Fruit fly (Drosophila melanogaster) whole organism, embryonic: ENCODE measurements around the gene CG14805.

ENCODE experiments used
- Ada2b ChIP-seq: fragments of 200-800 bp; sonication (Bioruptor generic); IDR thresholded peaks from 2 replicates; pipeline ENCODE4 v1.3.6; 2022; ENCODE audit warnings: missing biosample characterization, missing genetic modification characterization
- Bdp1 ChIP-seq: fragments of 200-800 bp; sonication (Bioruptor generic); optimal IDR thresholded peaks from 3 replicates; lab custom pipeline; 2016; ENCODE audit warnings: missing biosample characterization, missing genetic modification characterization
- CG10274 ChIP-seq: fragments of 200-800 bp; sonication (Bioruptor generic); optimal IDR thresholded peaks from 3 replicates; lab custom pipeline; 2017; ENCODE audit warnings: missing biosample characterization, mild to moderate bottlenecking, missing genetic modification characterization
- CG12219 ChIP-seq: fragments of 200-800 bp; sonication (Bioruptor generic); optimal IDR thresholded peaks from 3 replicates; lab custom pipeline; 2018; ENCODE audit warnings: missing biosample characterization, mild to moderate bottlenecking, missing genetic modification characterization
- CG12744 ChIP-seq: fragments of 200-800 bp; sonication (Bioruptor generic); optimal IDR thresholded peaks from 2 replicates; lab custom pipeline; 2016; ENCODE audit warnings: missing biosample characterization, missing genetic modification characterization
- CG13123 ChIP-seq: fragments of 200-800 bp; sonication (Bioruptor generic); optimal IDR thresholded peaks from 2 replicates; lab custom pipeline; 2016; ENCODE audit warnings: missing biosample characterization, missing genetic modification characterization
- CG13775 ChIP-seq: fragments of 200-800 bp; sonication (Bioruptor generic); optimal IDR thresholded peaks from 3 replicates; lab custom pipeline; 2017; ENCODE audit warnings: missing biosample characterization, mild to moderate bottlenecking, missing genetic modification characterization
- CG13894 ChIP-seq: fragments of 200-800 bp; sonication (Bioruptor generic); optimal IDR thresholded peaks from 3 replicates; lab custom pipeline; 2018; ENCODE audit warnings: missing biosample characterization, mild to moderate bottlenecking, missing genetic modification characterization, moderate library complexity
- CG14014 ChIP-seq: fragments of 200-800 bp; sonication (Bioruptor generic); IDR thresholded peaks from 2 replicates; pipeline ENCODE4 v1.3.6; 2022; ENCODE audit warnings: missing biosample characterization, missing genetic modification characterization
- CG14667 ChIP-seq: fragments of 200-800 bp; sonication (Bioruptor generic); IDR thresholded peaks from 2 replicates; pipeline ENCODE4 v1.3.6; 2022; ENCODE audit warnings: missing biosample characterization, missing genetic modification characterization
- CG15601 ChIP-seq: fragments of 200-800 bp; sonication (Bioruptor generic); optimal IDR thresholded peaks from 3 replicates; lab custom pipeline; 2019; ENCODE audit warnings: missing biosample characterization, mild to moderate bottlenecking, missing genetic modification characterization, moderate library complexity
- CG1603 ChIP-seq: fragments of 200-800 bp; sonication (Bioruptor generic); optimal IDR thresholded peaks from 2 replicates; lab custom pipeline; 2019; ENCODE audit warnings: missing biosample characterization, mild to moderate bottlenecking, missing genetic modification characterization, moderate library complexity
- CG16813 ChIP-seq: fragments of 200-800 bp; sonication (Bioruptor generic); IDR thresholded peaks from 3 replicates; pipeline ENCODE4 v1.3.6; 2022; ENCODE audit warnings: missing biosample characterization, missing genetic modification characterization; ENCODE audit not compliant: partially characterized antibody
- CG18476 ChIP-seq: fragments of 200-800 bp; sonication (Bioruptor generic); optimal IDR thresholded peaks from 2 replicates; lab custom pipeline; 2016; ENCODE audit warnings: missing biosample characterization, mild to moderate bottlenecking, missing genetic modification characterization
- CG31224 ChIP-seq: fragments of 200-800 bp; sonication (Bioruptor generic); IDR thresholded peaks from 2 replicates; pipeline ENCODE4 v1.3.6; 2022; ENCODE audit warnings: missing biosample characterization, missing genetic modification characterization
- CG31388 ChIP-seq: fragments of 200-800 bp; sonication (Bioruptor generic); optimal IDR thresholded peaks from 2 replicates; lab custom pipeline; 2016; ENCODE audit warnings: missing biosample characterization, missing genetic modification characterization
- CG4282 ChIP-seq: fragments of 200-800 bp; sonication (Bioruptor generic); optimal IDR thresholded peaks from 2 replicates; lab custom pipeline; 2016; ENCODE audit warnings: missing biosample characterization, missing genetic modification characterization
- CG4404 ChIP-seq: fragments of 200-800 bp; sonication (Bioruptor generic); IDR thresholded peaks from 2 replicates; pipeline ENCODE4 v1.3.6; 2022; ENCODE audit warnings: missing biosample characterization, missing genetic modification characterization
- CG4730 ChIP-seq: fragments of 200-800 bp; sonication (Bioruptor generic); IDR thresholded peaks from 2 replicates; pipeline ENCODE4 v1.3.6; 2022; ENCODE audit warnings: missing biosample characterization, missing genetic modification characterization
- CG6654 ChIP-seq: fragments of 200-800 bp; sonication (Bioruptor generic); optimal IDR thresholded peaks from 2 replicates; lab custom pipeline; 2017; ENCODE audit warnings: missing biosample characterization, mild to moderate bottlenecking, missing genetic modification characterization
- CG6854 ChIP-seq: fragments of 200-800 bp; sonication (Bioruptor generic); optimal IDR thresholded peaks from 3 replicates; lab custom pipeline; 2017; ENCODE audit warnings: missing biosample characterization, mild to moderate bottlenecking, missing genetic modification characterization
- CG7928 ChIP-seq: fragments of 200-800 bp; sonication (Bioruptor generic); optimal IDR thresholded peaks from 2 replicates; lab custom pipeline; 2017; ENCODE audit warnings: missing biosample characterization, mild to moderate bottlenecking, missing genetic modification characterization
- Dfd ChIP-seq, 2 experiments: fragments of >200 bp; optimal IDR thresholded peaks; 2 replicates each; lab custom pipeline; 2017; ENCODE audit warnings: missing biosample characterization in 2 of 2, missing genetic modification characterization in 2 of 2
- Dip3 ChIP-seq: fragments of 200-800 bp; sonication (Bioruptor generic); optimal IDR thresholded peaks from 3 replicates; lab custom pipeline; 2016; ENCODE audit warnings: missing biosample characterization, missing genetic modification characterization
- Drgx ChIP-seq: fragments of 200-800 bp; sonication (Bioruptor generic); IDR thresholded peaks from 2 replicates; pipeline ENCODE4 v1.3.6; 2022; ENCODE audit warnings: missing biosample characterization, missing genetic modification characterization
- Elba2 ChIP-seq: fragments of 200-800 bp; sonication (Bioruptor generic); optimal IDR thresholded peaks from 3 replicates; lab custom pipeline; 2016; ENCODE audit warnings: missing biosample characterization, missing genetic modification characterization
- H15 ChIP-seq: fragments of 200-800 bp; sonication (Bioruptor generic); IDR thresholded peaks from 3 replicates; pipeline ENCODE4 v1.3.6; 2022; ENCODE audit warnings: missing biosample characterization, missing genetic modification characterization
- Hey ChIP-seq: fragments of 200-800 bp; sonication (Bioruptor generic); optimal IDR thresholded peaks from 3 replicates; lab custom pipeline; 2018; ENCODE audit warnings: missing biosample characterization, mild to moderate bottlenecking, missing genetic modification characterization
- PHDP ChIP-seq: fragments of 200-800 bp; sonication (Bioruptor generic); optimal IDR thresholded peaks from 3 replicates; lab custom pipeline; 2018; ENCODE audit warnings: missing biosample characterization, mild to moderate bottlenecking, missing genetic modification characterization, moderate library complexity
- Rfx ChIP-seq: fragments of 200-800 bp; sonication (Bioruptor generic); IDR thresholded peaks from 2 replicates; pipeline ENCODE4 v1.3.6; 2022; ENCODE audit warnings: missing biosample characterization, missing genetic modification characterization
- Side ChIP-seq: fragments of 200-800 bp; sonication (Bioruptor generic); optimal IDR thresholded peaks from 2 replicates; lab custom pipeline; 2016; ENCODE audit warnings: missing biosample characterization, missing genetic modification characterization
- Sry-δ ChIP-seq: fragments of 200-800 bp; sonication (Bioruptor generic); optimal IDR thresholded peaks from 2 replicates; lab custom pipeline; 2016; ENCODE audit warnings: missing biosample characterization, missing genetic modification characterization
- Trl ChIP-seq, 3 experiments: fragments of >200 bp in 2 of 3; fragments of 200-800 bp in 1 of 3; sonication (Bioruptor generic) in 1 of 3; optimal IDR thresholded peaks; 2 replicates in 1 of 3; 3 replicates in 2 of 3; lab custom pipeline; 2016 to 2017; ENCODE audit warnings: missing biosample characterization in 1 of 3, missing genetic modification characterization in 1 of 3
- ara ChIP-seq: fragments of 200-800 bp; sonication (Bioruptor generic); IDR thresholded peaks from 2 replicates; pipeline ENCODE4 v1.3.6; 2022; ENCODE audit warnings: missing biosample characterization, missing genetic modification characterization
- bigmax ChIP-seq: fragments of 200-800 bp; sonication (Bioruptor generic); optimal IDR thresholded peaks from 2 replicates; lab custom pipeline; 2018; ENCODE audit warnings: missing biosample characterization, mild to moderate bottlenecking, missing genetic modification characterization
- dm ChIP-seq: fragments of 200-800 bp; sonication (Bioruptor generic); optimal IDR thresholded peaks from 3 replicates; lab custom pipeline; 2016; ENCODE audit warnings: missing biosample characterization, missing genetic modification characterization
- dysf ChIP-seq: fragments of 200-800 bp; sonication (Bioruptor generic); IDR thresholded peaks from 3 replicates; pipeline ENCODE4 v1.3.6; 2022; ENCODE audit warnings: missing biosample characterization, missing genetic modification characterization
- gt ChIP-seq: fragments of 200-800 bp; sonication (Bioruptor generic); IDR thresholded peaks from 2 replicates; pipeline ENCODE4 v1.3.6; 2022; ENCODE audit warnings: missing biosample characterization, missing genetic modification characterization
- jing ChIP-seq: fragments of 200-800 bp; sonication (Bioruptor generic); optimal IDR thresholded peaks from 2 replicates; lab custom pipeline; 2018; ENCODE audit warnings: missing biosample characterization, mild to moderate bottlenecking, missing genetic modification characterization
- jumu ChIP-seq: fragments of 200-800 bp; sonication (Bioruptor generic); optimal IDR thresholded peaks from 3 replicates; lab custom pipeline; 2016; ENCODE audit warnings: missing biosample characterization, missing genetic modification characterization
- ken ChIP-seq: fragments of 200-800 bp; sonication (Bioruptor generic); IDR thresholded peaks from 3 replicates; pipeline ENCODE4 v1.3.6; 2022; ENCODE audit warnings: missing biosample characterization, missing genetic modification characterization
- lbe ChIP-seq: fragments of 200-800 bp; sonication (Bioruptor generic); optimal IDR thresholded peaks from 2 replicates; lab custom pipeline; 2016; ENCODE audit warnings: missing biosample characterization, mild to moderate bottlenecking, missing genetic modification characterization
- org-1 ChIP-seq: fragments of 200-800 bp; sonication (Bioruptor generic); optimal IDR thresholded peaks from 2 replicates; lab custom pipeline; 2017; ENCODE audit warnings: missing biosample characterization, missing genetic modification characterization
- pita ChIP-seq: fragments of 200-800 bp; sonication (Bioruptor generic); optimal IDR thresholded peaks from 2 replicates; lab custom pipeline; 2017; ENCODE audit warnings: missing biosample characterization, mild to moderate bottlenecking, missing genetic modification characterization
- sim ChIP-seq: fragments of 200-800 bp; sonication (Bioruptor generic); IDR thresholded peaks from 2 replicates; pipeline ENCODE4 v1.3.6; 2022; ENCODE audit warnings: missing biosample characterization, missing genetic modification characterization
- slou ChIP-seq: fragments of 200-800 bp; sonication (Bioruptor generic); optimal IDR thresholded peaks from 3 replicates; lab custom pipeline; 2016; ENCODE audit warnings: missing biosample characterization, missing genetic modification characterization
- sqz ChIP-seq: fragments of 200-800 bp; sonication (Bioruptor generic); optimal IDR thresholded peaks from 3 replicates; lab custom pipeline; 2018; ENCODE audit warnings: missing biosample characterization, mild to moderate bottlenecking, missing genetic modification characterization
- tx ChIP-seq: fragments of 200-800 bp; sonication (Bioruptor generic); optimal IDR thresholded peaks from 2 replicates; lab custom pipeline; 2016; ENCODE audit warnings: missing biosample characterization, missing genetic modification characterization
- unc-4 ChIP-seq: fragments of 200-800 bp; sonication (Bioruptor generic); IDR thresholded peaks from 2 replicates; pipeline ENCODE4 v1.3.6; 2022; ENCODE audit warnings: missing biosample characterization, missing genetic modification characterization; ENCODE audit not compliant: partially characterized antibody
- z ChIP-seq: fragments of 200-800 bp; sonication (Bioruptor generic); IDR thresholded peaks from 3 replicates; pipeline ENCODE4 v1.3.6; 2022; ENCODE audit warnings: missing biosample characterization, missing genetic modification characterization
- zf30C ChIP-seq: fragments of 200-800 bp; sonication (Bioruptor generic); optimal IDR thresholded peaks from 3 replicates; lab custom pipeline; 2018; ENCODE audit warnings: missing biosample characterization, mild to moderate bottlenecking, missing genetic modification characterization

Gene CG14805

dm6 chrX:1845413-1845951, 31.6 kb upstream of the CG14805 start (continued):
- no peak for TF ChIP-seq Dip3 (GFP tag; lab: Kevin White, UChicago)
- TF ChIP-seq CG12219, result no peak
- TF ChIP-seq org-1 (GFP tag; lab: Kevin White, UChicago), result peak; percentile 60
- TF ChIP-seq Rfx (GFP tag; lab: Robert Waterston, UW), result peak; percentile 72; the same call in 1 of the 2 replicates
- no peak for TF ChIP-seq H15 (GFP tag; lab: Robert Waterston, UW)
- peak; percentile 22 for TF ChIP-seq CG18476
- TF ChIP-seq dysf (GFP tag; lab: Robert Waterston, UW), result peak; percentile 41; the same call in 1 of the 3 replicates
- TF ChIP-seq tx (GFP tag; lab: Kevin White, UChicago), result peak; percentile 54
- no peak for TF ChIP-seq pita (GFP tag; lab: Kevin White, UChicago)
- peak; percentile 4 for TF ChIP-seq dm (GFP tag; lab: Kevin White, UChicago)
- TF ChIP-seq slou, result no peak
- peak; percentile 31 for TF ChIP-seq CG13894 (tag; lab: Kevin White, UChicago)
- TF ChIP-seq CG4404 (GFP tag; lab: Robert Waterston, UW), result no peak
- no peak for TF ChIP-seq gt
- TF ChIP-seq CG13775 (GFP tag; lab: Kevin White, UChicago), result peak; percentile 6
- 0 out of 3 replicates have a peak, but pooled peaks have one; percentile 21 for TF ChIP-seq z (GFP tag; lab: Robert Waterston, UW)
- peak; percentile 52; the same call in 1 of the 2 replicates for TF ChIP-seq CG14014 (GFP tag; lab: Robert Waterston, UW)
- peak; percentile 33; the same call in 1 of the 2 replicates for TF ChIP-seq Ada2b
- peak; percentile 62 for TF ChIP-seq CG12744
- no peak for TF ChIP-seq unc-4
- no peak for TF ChIP-seq ara (GFP tag; lab: Robert Waterston, UW)
- TF ChIP-seq jumu (GFP tag; lab: Kevin White, UChicago), result no peak
- no peak for TF ChIP-seq Trl (optimal IDR thresholded peaks at IDR 0.05; lab: Kevin White, UChicago)
- TF ChIP-seq Trl (GFP tag; optimal IDR thresholded peaks at IDR 0.05; lab: Kevin White, UChicago), result peak; percentile 63
- TF ChIP-seq CG6854, result no peak
- TF ChIP-seq CG14667, result no peak
- 0 out of 2 replicates have a peak, but pooled peaks have one; percentile 39 for TF ChIP-seq CG31224
- TF ChIP-seq sqz (GFP tag; lab: Kevin White, UChicago), result no peak
- peak; percentile 49 for TF ChIP-seq CG13123 (GFP tag; lab: Kevin White, UChicago)
- no peak for TF ChIP-seq CG6654 (GFP tag; lab: Kevin White, UChicago)
- no peak for TF ChIP-seq CG31388 (GFP tag; lab: Kevin White, UChicago)
- TF ChIP-seq CG10274, result no peak
- peak; percentile 65 for TF ChIP-seq CG1603 (tag; lab: Kevin White, UChicago)
- no peak for TF ChIP-seq lbe (GFP tag; lab: Kevin White, UChicago)
- TF ChIP-seq Hey (tag; lab: Kevin White, UChicago), result peak; percentile 56
- no peak for TF ChIP-seq sim (GFP tag; lab: Robert Waterston, UW)
- no peak for TF ChIP-seq CG16813 (GFP tag; lab: Robert Waterston, UW)
- peak; percentile 14 for TF ChIP-seq CG15601 (tag; lab: Kevin White, UChicago)
- no peak for TF ChIP-seq jing (GFP tag; lab: Kevin White, UChicago)
- TF ChIP-seq Elba2, result no peak
- TF ChIP-seq ken (GFP tag; lab: Robert Waterston, UW), result no peak
- TF ChIP-seq CG4282 (GFP tag; lab: Kevin White, UChicago), result no peak
- TF ChIP-seq Drgx, result 0 out of 2 replicates have a peak, but pooled peaks have one; percentile 7
- peak; percentile 27 for TF ChIP-seq Sry-δ (GFP tag; lab: Kevin White, UChicago)
- no peak for TF ChIP-seq zf30C (GFP tag; lab: Kevin White, UChicago)
- TF ChIP-seq CG4730 (GFP tag; lab: Robert Waterston, UW), result no peak
- TF ChIP-seq Side, result peak; percentile 44
- TF ChIP-seq CG7928 (GFP tag; lab: Kevin White, UChicago), result peak; percentile 24
- no peak for TF ChIP-seq Dfd (GFP tag; optimal IDR thresholded peaks at IDR 0.05; lab: Kevin White, UChicago)
- TF ChIP-seq Bdp1 (GFP tag; lab: Kevin White, UChicago), result peak; percentile 54
- TF ChIP-seq PHDP (tag; lab: Kevin White, UChicago), result peak; percentile 67
- TF ChIP-seq bigmax (GFP tag; lab: Kevin White, UChicago), result no peak
